Fruit fly (Drosophila melanogaster): Measurements from ENCODE around the gene RpL36A.

dm6 chr2L:7998655-7999054, 44.1 kb downstream of the RpL36A start, which contains the start of gene Sirup:
- TF ChIP-seq Myc (optimal IDR thresholded peaks at IDR 0.05) (peak; percentile 25), tai (GFP tag; optimal IDR thresholded peaks at IDR 0.05) (peak; percentile 55), Abd-B (GFP tag; optimal IDR thresholded peaks at IDR 0.05) (no peak), jim (GFP tag; optimal IDR thresholded peaks at IDR 0.05) (no peak), N (GFP tag; optimal IDR thresholded peaks at IDR 0.05) (no peak), usp (GFP tag; optimal IDR thresholded peaks at IDR 0.05) (no peak), pan (optimal IDR thresholded peaks at IDR 0.05) (no peak), Dfd (GFP tag; optimal IDR thresholded peaks at IDR 0.05) (no peak)

Data from whole organism, wandering third instar larva.